Fruit fly (Drosophila melanogaster): ENCODE results near the gene CG34299.
A peak's percentile ranks its signal among the peaks of the same experiment; 100 is the strongest.

CG34299 gene

dm6 chr3R:30296035-30296434 is 46.7 kb downstream of the CG34299 start (continued):
- TF ChIP-seq GATAe (GFP tag; conservative IDR thresholded peaks at IDR 0.05) (no peak), Neu2 (GFP tag; optimal IDR thresholded peaks at IDR 0.05; ENCODE audit: borderline replicate concordance) (no peak), Hmx (GFP tag; optimal IDR thresholded peaks at IDR 0.05) (no peak), CG31388 (GFP tag; optimal IDR thresholded peaks at IDR 0.05) (peak; percentile 63), pho (GFP tag; optimal IDR thresholded peaks at IDR 0.05) (no peak), sim (GFP tag; IDR thresholded peaks at IDR 0.05) (0 out of 2 replicates have a peak, but pooled peaks have one; percentile 51), bigmax (GFP tag; optimal IDR thresholded peaks at IDR 0.05) (no peak), CG7372 (GFP tag; IDR thresholded peaks at IDR 0.05) (peak; percentile 69), yki (optimal IDR thresholded peaks at IDR 0.05) (no peak), hth (optimal IDR thresholded peaks at IDR 0.05) (no peak), CG11398 (GFP tag; optimal IDR thresholded peaks at IDR 0.05) (no peak), ken (GFP tag; IDR thresholded peaks at IDR 0.05) (peak; percentile 89), Dad (GFP tag; optimal IDR thresholded peaks at IDR 0.05) (peak; percentile 30), sisA (GFP tag; IDR thresholded peaks at IDR 0.05) (peak; percentile 89), CG31441 (GFP tag; IDR thresholded peaks at IDR 0.05) (peak; percentile 82), Hr39 (optimal IDR thresholded peaks at IDR 0.05) (no peak), CG12071 (GFP tag; optimal IDR thresholded peaks at IDR 0.05) (peak; percentile 69), Myb (GFP tag; optimal IDR thresholded peaks at IDR 0.05) (peak; percentile 0), Deaf1 (tag; optimal IDR thresholded peaks at IDR 0.05) (peak; percentile 30), peb (GFP tag; IDR thresholded peaks at IDR 0.05) (peak; percentile 75; the same call in 1 of the 2 replicates), trem (tag; optimal IDR thresholded peaks at IDR 0.05) (peak; percentile 57), CG8944 (GFP tag; optimal IDR thresholded peaks at IDR 0.05) (no peak), Rfx (GFP tag; IDR thresholded peaks at IDR 0.05) (peak; percentile 77), dpn (GFP tag; optimal IDR thresholded peaks at IDR 0.05) (peak; percentile 53 to 87), CG12391 (tag; optimal IDR thresholded peaks at IDR 0.05) (peak; percentile 79), HmgZ (tag; optimal IDR thresholded peaks at IDR 0.05) (peak; percentile 50), onecut (GFP tag; IDR thresholded peaks at IDR 0.05) (peak; percentile 68), CkIIα-i1 (GFP tag; IDR thresholded peaks at IDR 0.05) (peak; percentile 59; the same call in 1 of the 2 replicates), TFAM (GFP tag; optimal IDR thresholded peaks at IDR 0.05) (no peak), Hand (GFP tag; optimal IDR thresholded peaks at IDR 0.05) (no peak), Chrac-16 (GFP tag; optimal IDR thresholded peaks at IDR 0.05) (peak; percentile 77), CG42726 (GFP tag; IDR thresholded peaks at IDR 0.05; ENCODE audit: partially characterized antibody) (no peak), CG9876 (GFP tag; optimal IDR thresholded peaks at IDR 0.05) (no peak), H15 (GFP tag; IDR thresholded peaks at IDR 0.05) (peak; percentile 85), Dp (GFP tag; optimal IDR thresholded peaks at IDR 0.05) (no peak), eyg (GFP tag; optimal IDR thresholded peaks at IDR 0.05) (no peak), CG17912 (GFP tag; optimal IDR thresholded peaks at IDR 0.05) (no peak), Trl (optimal IDR thresholded peaks at IDR 0.05) (no peak), Trl (GFP tag; optimal IDR thresholded peaks at IDR 0.05) (peak; percentile 40), MESR4 (GFP tag; optimal IDR thresholded peaks at IDR 0.05) (no peak), rib (GFP tag; IDR thresholded peaks at IDR 0.05) (peak; percentile 61; the same call in 1 of the 2 replicates), org-1 (GFP tag; optimal IDR thresholded peaks at IDR 0.05) (peak; percentile 59), jumu (GFP tag; optimal IDR thresholded peaks at IDR 0.05) (peak; percentile 16), sens-2 (GFP tag; IDR thresholded peaks at IDR 0.05) (peak; percentile 54; the same call in 1 of the 2 replicates), CG4328 (GFP tag; optimal IDR thresholded peaks at IDR 0.05) (no peak), CG18764 (GFP tag; optimal IDR thresholded peaks at IDR 0.05) (peak; percentile 77), CG10274 (GFP tag; optimal IDR thresholded peaks at IDR 0.05) (peak; percentile 55), D19A (tag; optimal IDR thresholded peaks at IDR 0.05) (peak; percentile 67), gem (tag; optimal IDR thresholded peaks at IDR 0.05) (peak; percentile 92)

Measured in whole organism, embryonic.